Worm (Caenorhabditis elegans): ENCODE data around the gene gpx-3.

DNA sequence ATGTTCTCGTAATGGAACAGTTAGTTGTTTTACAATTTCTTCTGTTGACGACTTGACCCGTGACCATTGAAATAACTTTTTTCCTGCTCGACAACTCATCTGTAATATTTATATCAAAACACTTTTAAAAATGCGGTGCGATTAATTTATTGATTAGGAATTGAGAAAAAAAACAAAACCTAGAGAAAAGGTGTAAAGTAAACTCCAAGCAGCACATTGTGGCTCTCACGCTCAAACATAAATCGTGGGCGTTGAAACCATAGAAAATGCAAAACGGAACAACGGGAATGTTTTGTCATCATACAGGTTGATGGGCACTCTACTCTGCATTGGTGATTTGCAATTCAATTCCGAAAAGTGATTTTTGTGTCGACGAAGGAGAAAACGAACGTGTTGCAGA is 21.9 kb upstream of the gpx-3 start, which contains the start of gene moc-5:
- no peak for TF ChIP-seq R02D3.7 (tag; optimal IDR thresholded peaks at IDR 0.05)
- TF ChIP-seq unc-62 (GFP tag; optimal IDR thresholded peaks at IDR 0.05), result no peak
- TF ChIP-seq elt-1 (tag; optimal IDR thresholded peaks at IDR 0.05), result no peak
- TF ChIP-seq ZK546.5 (tag; optimal IDR thresholded peaks at IDR 0.05), result no peak
- TF ChIP-seq zag-1 (tag; optimal IDR thresholded peaks at IDR 0.05), result no peak
